Worm (Caenorhabditis elegans) whole organism, L4/young adult: ENCODE measurements around the gene C50C3.12.

ENCODE experiments used
- W03F9.2 ChIP-seq: fragments of 150-350 bp; optimal IDR thresholded peaks from 2 replicates; lab custom pipeline; 2014; ENCODE audit warnings: missing biosample characterization, missing genetic modification characterization
- dao-5 ChIP-seq: sonication (generic microtip); optimal IDR thresholded peaks from 2 replicates; lab custom pipeline; 2016; ENCODE audit warnings: missing genotype, missing genetic modification characterization, moderate library complexity, missing compliant biosample characterization
- him-1 ChIP-seq: sonication (generic microtip); optimal IDR thresholded peaks from 2 replicates; lab custom pipeline; 2016; ENCODE audit warnings: missing genotype, missing genetic modification reagents, missing genetic modification characterization, missing compliant biosample characterization

DNA sequence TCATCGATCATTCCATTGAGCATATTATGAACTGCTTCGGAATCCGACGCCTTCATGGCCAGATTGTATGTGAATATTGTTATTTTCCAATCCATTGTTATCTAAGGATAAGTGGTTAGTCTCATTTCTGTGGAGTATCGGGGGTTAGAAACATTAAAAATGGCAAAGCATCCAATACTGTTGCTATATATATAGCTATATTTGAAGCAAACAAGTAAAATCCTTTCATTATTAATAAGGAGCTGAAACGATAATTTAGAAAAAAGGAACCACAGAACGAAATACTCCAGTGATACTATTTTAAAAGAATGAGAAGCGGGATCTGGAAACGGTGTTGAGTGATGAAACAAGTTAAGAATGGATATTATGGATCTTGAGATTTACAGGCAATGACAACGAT lies 15.1 kb upstream of the C50C3.12 start, which contains the start of gene inpp-5K:
- TF ChIP-seq W03F9.2 (no peak), him-1 (tag; lab: Kevin White, UChicago) (no peak), dao-5 (tag; lab: Kevin White, UChicago) (no peak)
